Fruit fly (Drosophila melanogaster) whole organism, embryonic: ENCODE measurements around the gene CG31949.

Experiments used
- Dll ChIP-seq: fragments of 200-800 bp; sonication (Bioruptor generic); IDR thresholded peaks from 4 replicates; pipeline ENCODE4 v1.3.6; 2022; ENCODE audit warnings: missing biosample characterization, missing genetic modification characterization; ENCODE audit not compliant: partially characterized antibody
- rib ChIP-seq: fragments of 200-800 bp; sonication (Bioruptor generic); IDR thresholded peaks from 2 replicates; pipeline ENCODE4 v1.3.6; 2022; ENCODE audit warnings: missing biosample characterization, missing genetic modification characterization

dm6 chr2L:2289316-2289715 lies 10.6 kb upstream of the CG31949 start, which contains the start of gene CG17237:
- TF ChIP-seq rib (no peak), Dll (GFP tag; lab: Robert Waterston, UW) (no peak)
